Fruit fly (Drosophila melanogaster) whole organism, prepupa: ENCODE results near the gene Tsp26A.

Source experiments
- Blimp-1 ChIP-seq: fragments of 200-800 bp; sonication (Bioruptor generic); optimal IDR thresholded peaks from 3 replicates; lab custom pipeline; 2017; ENCODE audit warnings: missing biosample characterization, missing genetic modification characterization, mild to moderate bottlenecking, moderate library complexity, missing genetic modification reagents
- CG10631 ChIP-seq: fragments of 200-800 bp; sonication (Bioruptor generic); optimal IDR thresholded peaks from 2 replicates; lab custom pipeline; 2016; ENCODE audit warnings: missing biosample characterization, missing genetic modification characterization
- CG11762 ChIP-seq: fragments of 200-800 bp; sonication (Bioruptor generic); optimal IDR thresholded peaks from 3 replicates; lab custom pipeline; 2016; ENCODE audit warnings: missing biosample characterization, missing genetic modification characterization; ENCODE audit not compliant: insufficient read depth
- CG11902 ChIP-seq: fragments of 200-800 bp; sonication (Bioruptor generic); optimal IDR thresholded peaks from 3 replicates; lab custom pipeline; 2016; ENCODE audit warnings: missing biosample characterization, missing genetic modification characterization
- CG16779 ChIP-seq: fragments of 200-800 bp; sonication (Bioruptor generic); optimal IDR thresholded peaks from 3 replicates; lab custom pipeline; 2017; ENCODE audit warnings: missing biosample characterization, mild to moderate bottlenecking, missing genetic modification characterization
- CG32006 ChIP-seq: fragments of 200-800 bp; sonication (Bioruptor generic); optimal IDR thresholded peaks from 3 replicates; lab custom pipeline; 2017; ENCODE audit warnings: missing biosample characterization, mild to moderate bottlenecking, missing genetic modification characterization
- CG34406 ChIP-seq: fragments of 200-800 bp; sonication (Bioruptor generic); optimal IDR thresholded peaks from 3 replicates; lab custom pipeline; 2016; ENCODE audit warnings: missing biosample characterization, missing genetic modification characterization
- CG3919 ChIP-seq: fragments of 200-800 bp; sonication (Bioruptor generic); optimal IDR thresholded peaks from 3 replicates; lab custom pipeline; 2016; ENCODE audit warnings: missing biosample characterization, missing genetic modification characterization
- CG4318 ChIP-seq: fragments of 200-800 bp; sonication (Bioruptor generic); optimal IDR thresholded peaks from 3 replicates; lab custom pipeline; 2017; ENCODE audit warnings: missing biosample characterization, mild to moderate bottlenecking, missing genetic modification characterization
- CG6276 ChIP-seq: fragments of 200-800 bp; sonication (Bioruptor generic); optimal IDR thresholded peaks from 2 replicates; lab custom pipeline; 2017; ENCODE audit warnings: missing biosample characterization, mild to moderate bottlenecking, missing genetic modification characterization
- CG6792 ChIP-seq: fragments of 200-800 bp; sonication (Bioruptor generic); optimal IDR thresholded peaks from 3 replicates; lab custom pipeline; 2016; ENCODE audit warnings: missing biosample characterization, missing genetic modification characterization
- CG6808 ChIP-seq: fragments of 200-800 bp; sonication (Bioruptor generic); optimal IDR thresholded peaks from 3 replicates; lab custom pipeline; 2017; ENCODE audit warnings: missing biosample characterization, missing genetic modification characterization, mild to moderate bottlenecking, moderate library complexity, missing genetic modification reagents
- CG6854 ChIP-seq: fragments of 200-800 bp; sonication (Bioruptor generic); optimal IDR thresholded peaks from 2 replicates; lab custom pipeline; 2017; ENCODE audit warnings: missing biosample characterization, mild to moderate bottlenecking, missing genetic modification characterization
- CG7368 ChIP-seq: fragments of 200-800 bp; sonication (Bioruptor generic); optimal IDR thresholded peaks from 3 replicates; lab custom pipeline; 2016; ENCODE audit warnings: missing biosample characterization, missing genetic modification characterization
- CG8119 ChIP-seq: fragments of 200-800 bp; sonication (Bioruptor generic); IDR thresholded peaks from 3 replicates; pipeline ENCODE4 v1.3.6; 2022; ENCODE audit warnings: missing biosample characterization, missing genetic modification characterization
- CG8319 ChIP-seq: fragments of 200-800 bp; sonication (Bioruptor generic); optimal IDR thresholded peaks from 3 replicates; lab custom pipeline; 2016; ENCODE audit warnings: missing biosample characterization, missing genetic modification characterization
- CG8632 ChIP-seq: fragments of 200-800 bp; sonication (Bioruptor generic); optimal IDR thresholded peaks from 3 replicates; lab custom pipeline; 2016; ENCODE audit warnings: missing biosample characterization, missing genetic modification characterization
- Eip75B ChIP-seq: fragments of 200-800 bp; sonication (Bioruptor generic); optimal IDR thresholded peaks from 3 replicates; lab custom pipeline; 2016; ENCODE audit warnings: missing biosample characterization, missing genetic modification characterization
- Eip78C ChIP-seq: fragments of 200-800 bp; sonication (Bioruptor generic); peaks from one replicate; lab custom pipeline; 2016; ENCODE audit warnings: missing biosample characterization, missing genetic modification characterization
- Ets21C ChIP-seq: fragments of 200-800 bp; sonication (Bioruptor generic); optimal IDR thresholded peaks from 3 replicates; lab custom pipeline; 2016; ENCODE audit warnings: missing biosample characterization, missing genetic modification characterization
- Ets96B ChIP-seq: fragments of 200-800 bp; optimal IDR thresholded peaks from 2 replicates; lab custom pipeline; 2019; ENCODE audit warnings: missing biosample characterization, mild to moderate bottlenecking, missing genetic modification characterization, moderate library complexity
- Gug ChIP-seq: fragments of 200-800 bp; sonication (Bioruptor generic); IDR thresholded peaks from 2 replicates; pipeline ENCODE4 v1.3.6; 2022; ENCODE audit warnings: missing biosample characterization, missing genetic modification characterization
- Hr38 ChIP-seq: sonication (Bioruptor generic); optimal IDR thresholded peaks from 2 replicates; lab custom pipeline; 2016; ENCODE audit warnings: missing biosample characterization, missing genetic modification characterization
- Hr39 ChIP-seq: fragments of 200-800 bp; sonication (Bioruptor generic); optimal IDR thresholded peaks from 2 replicates; lab custom pipeline; 2016; ENCODE audit warnings: missing biosample characterization, missing genetic modification characterization
- Hr4 ChIP-seq: fragments of 200-800 bp; sonication (Bioruptor generic); optimal IDR thresholded peaks from 3 replicates; lab custom pipeline; 2016; ENCODE audit warnings: missing biosample characterization, missing genetic modification characterization
- Lpt ChIP-seq: fragments of 200-800 bp; sonication (Bioruptor generic); optimal IDR thresholded peaks from 3 replicates; lab custom pipeline; 2016; ENCODE audit warnings: missing biosample characterization, missing genetic modification characterization
- Met ChIP-seq: fragments of 200-800 bp; sonication (Bioruptor generic); optimal IDR thresholded peaks from 3 replicates; lab custom pipeline; 2016; ENCODE audit warnings: missing biosample characterization, missing genetic modification characterization
- Sox102F ChIP-seq: fragments of 200-800 bp; sonication (Bioruptor generic); optimal IDR thresholded peaks from 2 replicates; lab custom pipeline; 2016; ENCODE audit warnings: missing biosample characterization, mild to moderate bottlenecking, missing genetic modification characterization
- Sox14 ChIP-seq: fragments of 200-800 bp; sonication (Bioruptor generic); optimal IDR thresholded peaks from 3 replicates; lab custom pipeline; 2016; ENCODE audit warnings: missing biosample characterization, missing genetic modification characterization
- acj6 ChIP-seq: fragments of 200-800 bp; sonication (Bioruptor generic); optimal IDR thresholded peaks from 3 replicates; lab custom pipeline; 2016; ENCODE audit warnings: missing biosample characterization, missing genetic modification characterization
- cyc ChIP-seq: fragments of 200-800 bp; sonication (Bioruptor generic); optimal IDR thresholded peaks from 3 replicates; lab custom pipeline; 2016; ENCODE audit warnings: missing biosample characterization, missing genetic modification characterization
- dac ChIP-seq: fragments of 200-800 bp; sonication (Bioruptor generic); optimal IDR thresholded peaks from 2 replicates; lab custom pipeline; 2017; ENCODE audit warnings: missing biosample characterization, mild to moderate bottlenecking, missing genetic modification characterization
- dsx ChIP-seq: fragments of 200-800 bp; optimal IDR thresholded peaks from 3 replicates; lab custom pipeline; 2019; ENCODE audit warnings: missing biosample characterization, mild to moderate bottlenecking, missing genetic modification characterization, moderate library complexity; ENCODE audit not compliant: poor library complexity, severe bottlenecking
- eg ChIP-seq: fragments of 200-800 bp; sonication (Bioruptor generic); IDR thresholded peaks from 3 replicates; pipeline ENCODE4 v1.3.6; 2022; ENCODE audit warnings: missing biosample characterization, missing genetic modification characterization
- fkh ChIP-seq: fragments of 200-800 bp; sonication (Bioruptor generic); optimal IDR thresholded peaks from 3 replicates; lab custom pipeline; 2017; ENCODE audit warnings: missing biosample characterization, mild to moderate bottlenecking, missing genetic modification characterization, moderate library complexity
- pdm3 ChIP-seq: fragments of 200-800 bp; sonication (Bioruptor generic); optimal IDR thresholded peaks from 3 replicates; lab custom pipeline; 2016; ENCODE audit warnings: missing biosample characterization, missing genetic modification characterization
- salr ChIP-seq, 2 experiments: fragments of 200-800 bp; sonication (Bioruptor generic); optimal IDR thresholded peaks; 3 replicates each; lab custom pipeline; 2016 to 2018; ENCODE audit warnings: missing biosample characterization in 2 of 2, missing genetic modification characterization in 2 of 2, mild to moderate bottlenecking in 1 of 2
- ss ChIP-seq, 2 experiments: fragments of 200-800 bp; sonication (Bioruptor generic); optimal IDR thresholded peaks; 2 replicates in 1 of 2; 3 replicates in 1 of 2; lab custom pipeline; 2017 to 2018; ENCODE audit warnings: mild to moderate bottlenecking in 2 of 2, missing biosample characterization in 2 of 2, missing genetic modification characterization in 2 of 2, moderate library complexity in 1 of 2
- svp ChIP-seq: fragments of 200-800 bp; sonication (Bioruptor generic); peaks from one replicate; lab custom pipeline; 2016; ENCODE audit warnings: missing biosample characterization, missing genetic modification characterization
- topi ChIP-seq: fragments of 200-800 bp; sonication (Bioruptor generic); optimal IDR thresholded peaks from 3 replicates; lab custom pipeline; 2016; ENCODE audit warnings: missing biosample characterization, missing genetic modification characterization
- vri ChIP-seq: fragments of 200-800 bp; sonication (Bioruptor generic); optimal IDR thresholded peaks from 3 replicates; lab custom pipeline; 2016; ENCODE audit warnings: missing biosample characterization, mild to moderate bottlenecking, missing genetic modification characterization

The Tsp26A gene

DNA sequence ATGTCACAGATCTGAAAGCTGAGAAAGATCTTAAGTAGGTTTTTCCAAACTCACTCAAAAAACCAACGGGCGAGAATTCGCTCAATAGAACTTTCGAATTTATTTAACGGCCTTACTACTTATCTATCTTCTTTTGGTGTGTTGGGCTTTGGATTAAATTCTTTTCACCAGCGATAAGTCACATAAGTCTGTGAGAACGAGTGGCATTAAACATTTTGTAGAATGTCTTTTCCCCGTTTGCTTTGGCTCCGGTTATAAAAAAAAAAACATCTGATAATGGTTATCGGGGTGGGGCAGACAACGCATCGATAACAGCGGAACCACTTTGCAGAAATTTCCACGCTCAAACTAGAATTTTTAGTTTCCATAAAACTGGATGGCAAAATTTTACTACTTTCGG is 24.4 kb upstream of the Tsp26A start:
- TF ChIP-seq CG6276 (no peak), pdm3 (no peak)

DNA sequence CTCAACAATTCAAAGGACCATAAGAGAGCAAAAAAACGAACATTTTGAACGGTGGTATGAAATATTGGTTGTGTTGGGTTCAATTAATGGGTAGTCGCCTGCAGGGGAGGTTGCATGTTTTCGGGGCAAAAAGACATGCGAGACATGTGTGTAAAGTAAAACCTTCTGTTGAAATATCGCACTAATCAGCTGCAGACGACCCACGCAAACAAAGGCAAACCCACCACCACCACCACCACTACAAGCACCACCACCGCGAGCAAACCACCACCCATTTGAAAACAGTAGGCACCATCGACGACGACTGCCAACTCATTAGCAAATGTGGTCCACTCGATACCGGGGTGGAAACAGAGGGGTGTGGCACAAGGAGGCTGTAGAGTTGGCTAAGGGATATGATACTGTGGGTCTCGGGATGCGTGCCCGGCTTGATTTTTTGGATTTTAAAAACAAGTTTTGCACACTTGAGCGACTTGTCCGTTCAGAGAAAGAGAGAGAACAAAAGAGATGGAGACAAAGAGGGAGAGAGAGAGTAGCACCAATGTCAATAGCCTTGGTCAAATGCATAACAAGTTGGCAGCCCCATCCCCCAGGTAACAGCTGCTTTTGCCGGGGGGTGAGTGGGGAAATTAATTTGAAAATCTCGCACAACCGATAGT is 22.8 kb upstream of the Tsp26A start:
- TF ChIP-seq svp (peak; percentile 62), CG11902 (GFP tag; lab: Kevin White, UChicago) (no peak), eg (GFP tag; lab: Robert Waterston, UW) (no peak), Hr38 (no peak), CG4318 (no peak), Met (GFP tag; lab: Kevin White, UChicago) (peak; percentile 14), CG6276 (no peak), ss (GFP tag; optimal IDR thresholded peaks at IDR 0.05; lab: Kevin White, UChicago) (peak; percentile 9 to 77), dsx (GFP tag; lab: Kevin White, UChicago) (peak; percentile 11), dac (no peak), CG32006 (GFP tag; lab: Kevin White, UChicago) (no peak), Eip78C (GFP tag; lab: Kevin White, UChicago) (peak; percentile 63), CG6808 (GFP tag; lab: Kevin White, UChicago) (no peak), CG6854 (peak; percentile 41), fkh (GFP tag; lab: Kevin White, UChicago) (peak; percentile 90), salr (GFP tag; optimal IDR thresholded peaks at IDR 0.05; lab: Kevin White, UChicago) (no peak), cyc (GFP tag; lab: Kevin White, UChicago) (no peak), CG6792 (GFP tag; lab: Kevin White, UChicago) (no peak), Sox14 (GFP tag; lab: Kevin White, UChicago) (peak; percentile 66), Sox102F (GFP tag; lab: Kevin White, UChicago) (peak; percentile 0), CG8632 (GFP tag; lab: Kevin White, UChicago) (no peak), Gug (GFP tag; lab: Robert Waterston, UW) (no peak), Eip75B (GFP tag; lab: Kevin White, UChicago) (no peak), CG3919 (peak; percentile 15), CG8119 (GFP tag; lab: Robert Waterston, UW) (no peak), vri (GFP tag; lab: Kevin White, UChicago) (peak; percentile 52), Blimp-1 (GFP tag; lab: Kevin White, UChicago) (no peak), Ets96B (tag; lab: Kevin White, UChicago) (no peak), CG7368 (GFP tag; lab: Kevin White, UChicago) (peak; percentile 17), acj6 (GFP tag; lab: Kevin White, UChicago) (no peak), topi (no peak), Ets21C (GFP tag; lab: Kevin White, UChicago) (no peak)

DNA sequence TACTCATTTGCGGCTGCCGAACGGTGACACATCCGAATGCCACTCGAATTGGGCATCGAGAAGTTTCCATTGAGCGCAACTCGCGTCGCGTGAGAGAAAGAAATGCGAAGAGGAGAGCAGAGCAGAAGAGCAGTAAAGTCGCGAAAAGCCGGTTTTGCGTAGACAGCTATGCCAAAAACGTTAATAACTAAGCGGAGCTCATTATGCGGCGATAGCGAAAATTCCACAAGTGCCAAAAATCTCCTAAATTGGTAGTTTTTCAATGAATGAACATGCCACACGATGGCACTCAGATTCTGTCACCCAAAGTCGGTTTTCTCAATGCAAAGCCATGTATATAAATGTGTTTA is 22.3 kb upstream of the Tsp26A start:
- TF ChIP-seq CG8319 (GFP tag; lab: Kevin White, UChicago), result no peak
- TF ChIP-seq pdm3, result no peak
- TF ChIP-seq Gug (GFP tag; lab: Robert Waterston, UW), result no peak
- TF ChIP-seq topi, result no peak
- TF ChIP-seq CG34406 (GFP tag; lab: Kevin White, UChicago), result no peak
- TF ChIP-seq CG16779 (tag; lab: Kevin White, UChicago), result no peak
- no peak for TF ChIP-seq Sox14 (GFP tag; lab: Kevin White, UChicago)
- no peak for TF ChIP-seq salr (GFP tag; optimal IDR thresholded peaks at IDR 0.05; lab: Kevin White, UChicago)
- TF ChIP-seq CG6792 (GFP tag; lab: Kevin White, UChicago), result no peak
- TF ChIP-seq eg (GFP tag; lab: Robert Waterston, UW), result no peak
- no peak for TF ChIP-seq CG6808 (GFP tag; lab: Kevin White, UChicago)
- no peak for TF ChIP-seq CG11762
- no peak for TF ChIP-seq dac
- no peak for TF ChIP-seq Hr4 (GFP tag; lab: Kevin White, UChicago)
- TF ChIP-seq Hr39, result no peak
- TF ChIP-seq vri (GFP tag; lab: Kevin White, UChicago), result no peak
- TF ChIP-seq CG10631, result no peak
- TF ChIP-seq Lpt (GFP tag; lab: Kevin White, UChicago), result no peak
